Worm (Caenorhabditis elegans) whole organism, mixed stage, embryonic: Measurements from ENCODE around the gene ptr-15.

Experiments
- ces-1 ChIP-seq: fragments of 150-350 bp; optimal IDR thresholded peaks from 2 replicates; lab custom pipeline; 2014; ENCODE audit warnings: missing biosample characterization, missing genetic modification reagents, missing genetic modification characterization
- flh-1 ChIP-seq: fragments of 200-800 bp; sonication (Bioruptor generic); optimal IDR thresholded peaks from 2 replicates; lab custom pipeline; 2018; ENCODE audit warnings: mild to moderate bottlenecking, missing genetic modification characterization, moderate library complexity, missing compliant biosample characterization
- mep-1 ChIP-seq: fragments of 150-350 bp; optimal IDR thresholded peaks from 2 replicates; lab custom pipeline; 2017; ENCODE audit warnings: missing biosample characterization, missing genetic modification reagents, missing genetic modification characterization, inconsistent platforms
- nhr-237 ChIP-seq: fragments of 150-350 bp; optimal IDR thresholded peaks from 2 replicates; lab custom pipeline; 2014; ENCODE audit warnings: missing biosample characterization, missing genetic modification characterization
- unc-120 ChIP-seq: sonication (generic microtip); optimal IDR thresholded peaks from 2 replicates; lab custom pipeline; 2017; ENCODE audit warnings: missing genetic modification characterization, missing compliant biosample characterization; ENCODE audit not compliant: poor library complexity, severe bottlenecking
- unc-39 ChIP-seq: fragments of 150-350 bp; optimal IDR thresholded peaks from 2 replicates; lab custom pipeline; 2014; ENCODE audit warnings: missing biosample characterization, missing genetic modification characterization
- unc-62 ChIP-seq: fragments of 150-350 bp; optimal IDR thresholded peaks from 2 replicates; lab custom pipeline; 2014; ENCODE audit warnings: missing biosample characterization, missing genetic modification reagents, missing genetic modification characterization

DNA sequence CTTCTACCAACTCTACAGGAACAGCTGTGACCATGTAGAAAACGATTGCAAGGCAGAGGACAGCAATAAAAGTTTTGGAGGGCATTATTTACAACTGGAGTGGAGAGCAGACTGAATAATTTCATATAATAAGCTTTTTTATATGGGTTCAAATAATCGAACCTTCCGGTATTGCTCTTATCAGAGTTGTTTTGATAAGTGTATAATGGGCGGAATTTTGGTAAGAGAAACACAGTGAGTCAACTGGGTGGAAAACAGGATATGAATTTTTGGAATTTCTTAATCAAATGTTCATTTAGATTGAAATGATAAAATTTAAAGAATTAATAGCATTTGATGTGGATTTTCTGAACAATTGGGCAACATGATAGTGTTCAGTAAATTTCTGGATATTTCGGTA, 20.0 kb downstream of the ptr-15 start, which contains the start of gene Y57E12B.11:
- no peak for TF ChIP-seq unc-62 (GFP tag; lab: Kevin White, UChicago)
- TF ChIP-seq unc-120 (tag; lab: Kevin White, UChicago): no peak
- TF ChIP-seq nhr-237 (tag; lab: Kevin White, UChicago): no peak
- no peak for TF ChIP-seq mep-1 (tag; lab: Kevin White, UChicago)
- no peak for TF ChIP-seq flh-1 (GFP tag; lab: Kevin White, UChicago)
- TF ChIP-seq ces-1 (GFP tag; lab: Kevin White, UChicago): no peak
- TF ChIP-seq unc-39 (tag; lab: Kevin White, UChicago): no peak
